Worm (Caenorhabditis elegans): ENCODE results near the gene W02B12.1.

The W02B12.1 gene

ce11 chrII:11450882-11451281 lies 2.1 kb downstream of the W02B12.1 start:
- TF ChIP-seq ces-1 (GFP tag; optimal IDR thresholded peaks at IDR 0.05), result no peak
- no peak for TF ChIP-seq ham-2 (GFP tag; optimal IDR thresholded peaks at IDR 0.05)
- TF ChIP-seq ceh-83 (GFP tag; optimal IDR thresholded peaks at IDR 0.05), result no peak
- no peak for TF ChIP-seq tbx-8 (GFP tag; optimal IDR thresholded peaks at IDR 0.05)
- no peak for TF ChIP-seq unc-120 (tag; optimal IDR thresholded peaks at IDR 0.05; ENCODE audit: poor library complexity, severe bottlenecking)
- no peak for TF ChIP-seq bed-3 (GFP tag; optimal IDR thresholded peaks at IDR 0.05)
- TF ChIP-seq mab-5 (tag; optimal IDR thresholded peaks at IDR 0.05), result no peak
- TF ChIP-seq nhr-76 (tag; optimal IDR thresholded peaks at IDR 0.05), result no peak
- TF ChIP-seq drap-1 (GFP tag; optimal IDR thresholded peaks at IDR 0.05), result no peak
- TF ChIP-seq lin-32 (GFP tag; optimal IDR thresholded peaks at IDR 0.05), result no peak
- TF ChIP-seq ceh-39 (tag; optimal IDR thresholded peaks at IDR 0.05), result no peak
- TF ChIP-seq nhr-237 (tag; optimal IDR thresholded peaks at IDR 0.05), result no peak
- TF ChIP-seq lsy-2 (tag; optimal IDR thresholded peaks at IDR 0.05), result no peak
- no peak for TF ChIP-seq unc-62 (GFP tag; optimal IDR thresholded peaks at IDR 0.05)
- no peak for TF ChIP-seq pha-4 (tag; optimal IDR thresholded peaks at IDR 0.05)
- no peak for TF ChIP-seq M03D4.4 (tag; optimal IDR thresholded peaks at IDR 0.05)

- TF ChIP-seq blmp-1 (tag; optimal IDR thresholded peaks at IDR 0.05) (no peak), tbx-8 (GFP tag; optimal IDR thresholded peaks at IDR 0.05) (no peak)
These were observed 2.9 kb downstream of the W02B12.1 start for ce11 chrII:11451738-11452137.

- TF ChIP-seq drap-1 (GFP tag; optimal IDR thresholded peaks at IDR 0.05), result no peak
- TF ChIP-seq nhr-28 (tag; optimal IDR thresholded peaks at IDR 0.05), result no peak
- TF ChIP-seq nhr-237 (tag; optimal IDR thresholded peaks at IDR 0.05), result no peak
- no peak for TF ChIP-seq tbx-8 (GFP tag; optimal IDR thresholded peaks at IDR 0.05)
- TF ChIP-seq lin-13 (tag; optimal IDR thresholded peaks at IDR 0.05), result no peak
- TF ChIP-seq cnd-1 (tag; optimal IDR thresholded peaks at IDR 0.05), result no peak
- TF ChIP-seq unc-39 (tag; optimal IDR thresholded peaks at IDR 0.05), result no peak
- TF ChIP-seq zip-8 (tag; optimal IDR thresholded peaks at IDR 0.05), result no peak
- TF ChIP-seq hlh-1 (tag; optimal IDR thresholded peaks at IDR 0.05), result no peak
- TF ChIP-seq bed-3 (GFP tag; optimal IDR thresholded peaks at IDR 0.05), result no peak
- TF ChIP-seq unc-120 (tag; optimal IDR thresholded peaks at IDR 0.05; ENCODE audit: poor library complexity, severe bottlenecking), result no peak
- TF ChIP-seq mab-5 (tag; optimal IDR thresholded peaks at IDR 0.05), result no peak
- no peak for TF ChIP-seq ces-1 (GFP tag; optimal IDR thresholded peaks at IDR 0.05)
- no peak for TF ChIP-seq ztf-11 (tag; optimal IDR thresholded peaks at IDR 0.05)
- no peak for TF ChIP-seq blmp-1 (tag; optimal IDR thresholded peaks at IDR 0.05)
- no peak for TF ChIP-seq nhr-76 (tag; optimal IDR thresholded peaks at IDR 0.05)
- TF ChIP-seq elt-1 (tag; optimal IDR thresholded peaks at IDR 0.05; ENCODE audit: borderline replicate concordance, insufficient read depth), result no peak
- no peak for TF ChIP-seq M03D4.4 (tag; optimal IDR thresholded peaks at IDR 0.05)
These were observed 3.7 kb downstream of the W02B12.1 start, which contains the start of gene rsp-2 for ce11 chrII:11452498-11453005. Gene rsp-2 (minus strand): TSS chrII:11452955.

ce11 chrII:11453025-11453424 lies 4.2 kb downstream of the W02B12.1 start, which contains the start of gene rsp-1:
Gene rsp-1 (plus strand): TSS chrII:11453362.
- TF ChIP-seq mep-1 (tag; optimal IDR thresholded peaks at IDR 0.05), result peak; percentile 86
- peak; percentile 20 for TF ChIP-seq lin-32 (GFP tag; optimal IDR thresholded peaks at IDR 0.05)
- no peak for TF ChIP-seq nhr-2 (tag; optimal IDR thresholded peaks at IDR 0.05)
- TF ChIP-seq bed-3 (GFP tag; optimal IDR thresholded peaks at IDR 0.05), result no peak
- TF ChIP-seq flh-1 (GFP tag; optimal IDR thresholded peaks at IDR 0.05), result no peak
- TF ChIP-seq sptf-1 (tag; optimal IDR thresholded peaks at IDR 0.05), result peak; percentile 90
- peak; percentile 53 for TF ChIP-seq ceh-43 (GFP tag; optimal IDR thresholded peaks at IDR 0.05)
- TF ChIP-seq nhr-12 (tag; optimal IDR thresholded peaks at IDR 0.05), result no peak
- no peak for TF ChIP-seq zip-8 (tag; optimal IDR thresholded peaks at IDR 0.05)
- TF ChIP-seq elt-3 (tag; optimal IDR thresholded peaks at IDR 0.05), result peak; percentile 40
- no peak for TF ChIP-seq nhr-28 (tag; optimal IDR thresholded peaks at IDR 0.05)
- peak; percentile 31 for TF ChIP-seq unc-120 (tag; optimal IDR thresholded peaks at IDR 0.05; ENCODE audit: poor library complexity, severe bottlenecking)
- TF ChIP-seq lin-13 (tag; optimal IDR thresholded peaks at IDR 0.05), result peak; percentile 93
- peak; percentile 66 for TF ChIP-seq cnd-1 (tag; optimal IDR thresholded peaks at IDR 0.05)
- TF ChIP-seq nhr-237 (tag; optimal IDR thresholded peaks at IDR 0.05), result peak; percentile 72
- no peak for TF ChIP-seq blmp-1 (tag; optimal IDR thresholded peaks at IDR 0.05)
- TF ChIP-seq mls-2 (tag; optimal IDR thresholded peaks at IDR 0.05), result peak; percentile 81
- peak; percentile 80 for TF ChIP-seq lsy-2 (tag; optimal IDR thresholded peaks at IDR 0.05)
- no peak for TF ChIP-seq nhr-76 (tag; optimal IDR thresholded peaks at IDR 0.05)
- no peak for TF ChIP-seq ceh-83 (GFP tag; optimal IDR thresholded peaks at IDR 0.05)
- TF ChIP-seq ztf-11 (tag; optimal IDR thresholded peaks at IDR 0.05), result peak; percentile 75
- peak; percentile 44 for TF ChIP-seq hlh-1 (tag; optimal IDR thresholded peaks at IDR 0.05)
- peak; percentile 79 for TF ChIP-seq ceh-39 (tag; optimal IDR thresholded peaks at IDR 0.05)
- TF ChIP-seq M03D4.4 (tag; optimal IDR thresholded peaks at IDR 0.05), result peak; percentile 37
- TF ChIP-seq snpc-4 (tag; optimal IDR thresholded peaks at IDR 0.05), result no peak
- TF ChIP-seq sem-2 (GFP tag; optimal IDR thresholded peaks at IDR 0.05), result no peak
- no peak for TF ChIP-seq mab-5 (tag; optimal IDR thresholded peaks at IDR 0.05)
- TF ChIP-seq ces-1 (GFP tag; optimal IDR thresholded peaks at IDR 0.05), result peak; percentile 67
- peak; percentile 43 for TF ChIP-seq unc-62 (GFP tag; optimal IDR thresholded peaks at IDR 0.05)
- peak; percentile 39 for TF ChIP-seq drap-1 (GFP tag; optimal IDR thresholded peaks at IDR 0.05)
- no peak for TF ChIP-seq elt-1 (tag; optimal IDR thresholded peaks at IDR 0.05; ENCODE audit: borderline replicate concordance, insufficient read depth)
- TF ChIP-seq pha-4 (tag; optimal IDR thresholded peaks at IDR 0.05), result peak; percentile 96
- TF ChIP-seq unc-39 (tag; optimal IDR thresholded peaks at IDR 0.05), result no peak
- peak; percentile 15 for TF ChIP-seq tbx-8 (GFP tag; optimal IDR thresholded peaks at IDR 0.05)
- TF ChIP-seq ham-2 (GFP tag; optimal IDR thresholded peaks at IDR 0.05), result no peak
